Worm (Caenorhabditis elegans) whole organism, L4/young adult: Measurements from ENCODE around the gene K06A4.10.

ENCODE experiments used
- W03F9.2 ChIP-seq: fragments of 150-350 bp; optimal IDR thresholded peaks from 2 replicates; lab custom pipeline; 2014; ENCODE audit warnings: missing biosample characterization, missing genetic modification characterization
- him-1 ChIP-seq: sonication (generic microtip); optimal IDR thresholded peaks from 2 replicates; lab custom pipeline; 2016; ENCODE audit warnings: missing genotype, missing genetic modification reagents, missing genetic modification characterization, missing compliant biosample characterization

DNA sequence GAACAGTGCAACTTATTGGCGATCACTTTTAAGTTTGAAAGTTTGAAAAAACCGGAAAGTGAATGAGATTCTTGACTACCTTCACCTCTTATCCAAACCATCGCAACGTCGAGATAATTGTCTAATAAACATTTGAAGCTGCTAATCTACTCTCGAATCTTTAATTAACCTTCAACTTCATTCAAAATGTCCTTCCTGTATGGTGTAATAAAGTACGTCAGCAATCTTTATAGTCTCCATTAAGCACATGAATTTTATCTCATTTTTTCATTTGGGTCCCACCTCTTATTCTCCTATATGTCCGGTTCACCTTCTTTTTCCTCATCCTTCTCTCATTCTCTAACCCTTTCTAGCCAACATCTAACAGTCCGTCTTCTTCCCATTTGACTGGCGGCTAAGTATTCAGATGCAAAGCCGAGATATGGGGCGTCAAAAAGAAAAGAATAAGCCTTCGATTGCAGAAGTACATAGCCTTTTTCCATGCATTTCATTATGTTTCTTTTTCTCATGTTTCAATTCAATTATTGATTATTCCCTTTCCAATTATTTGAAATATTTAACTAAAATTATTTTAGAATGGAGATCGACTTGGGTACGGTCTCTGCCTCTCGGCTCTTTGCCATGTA, 11.3 kb upstream of the K06A4.10 start, which contains the start of gene swt-5:
- no peak for TF ChIP-seq him-1
- TF ChIP-seq W03F9.2 (tag; lab: Kevin White, UChicago) = no peak
